Fruit fly (Drosophila melanogaster): ENCODE measurements around the gene CG1998.

Gene CG1998

DNA sequence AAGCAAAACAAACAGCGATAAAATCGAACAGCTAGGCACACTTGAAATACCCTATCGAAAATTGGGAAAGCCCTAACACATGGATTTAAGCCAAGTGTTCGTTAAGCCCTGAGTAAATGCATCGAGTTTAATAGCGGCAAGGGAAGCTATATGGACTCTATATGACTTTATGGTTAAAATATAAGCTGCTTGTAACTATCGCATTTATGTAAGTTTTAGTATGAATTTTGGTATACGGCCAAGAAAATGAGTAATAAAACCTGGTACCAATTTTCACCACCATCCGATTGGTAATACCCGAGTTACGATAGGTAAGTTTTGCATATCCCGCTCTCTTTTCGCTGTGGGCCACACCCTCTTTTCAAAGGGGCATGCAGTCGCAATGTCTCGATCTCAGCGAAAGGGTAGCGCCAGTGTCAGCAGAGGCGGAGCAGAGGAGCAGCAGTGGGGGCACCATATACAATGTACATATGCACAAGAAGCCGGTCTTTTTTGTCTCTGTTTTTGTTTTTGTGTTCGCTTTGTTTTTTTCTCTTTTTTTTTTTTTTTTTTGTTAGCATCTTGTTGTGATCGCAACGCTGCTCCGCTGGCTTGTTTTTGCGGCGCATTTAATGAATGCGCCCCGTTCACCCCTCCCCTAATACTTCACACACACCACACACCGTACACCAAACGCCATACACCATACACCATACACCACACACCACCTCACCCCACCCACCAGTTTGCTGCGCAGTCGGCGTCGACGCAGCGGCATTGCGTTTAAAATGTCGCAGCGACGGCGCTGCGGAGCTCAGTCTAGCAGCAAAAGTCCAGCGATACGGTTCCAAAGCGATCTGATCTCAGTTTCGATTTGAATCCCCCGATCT lies 8.7 kb downstream of the CG1998 start, which contains the start of gene GstT4:
TSS of gene GstT4 (plus strand) at position 788 of the 869 bp plus-strand sequence.
- peak; percentile 51 for TF ChIP-seq CG14711 (tag; optimal IDR thresholded peaks at IDR 0.05)
- TF ChIP-seq cnc (optimal IDR thresholded peaks at IDR 0.05), result no peak
- peak; percentile 26 for TF ChIP-seq Crg-1 (GFP tag; optimal IDR thresholded peaks at IDR 0.05)
- TF ChIP-seq tj (GFP tag; optimal IDR thresholded peaks at IDR 0.05), result peak; percentile 36
- peak; percentile 20 for TF ChIP-seq Clk (GFP tag; optimal IDR thresholded peaks at IDR 0.05)
- TF ChIP-seq CG33017 (tag; optimal IDR thresholded peaks at IDR 0.05), result peak; percentile 24
- no peak for TF ChIP-seq pad (GFP tag; optimal IDR thresholded peaks at IDR 0.05)
- TF ChIP-seq Hr96 (GFP tag; optimal IDR thresholded peaks at IDR 0.05), result peak; percentile 85
- peak; percentile 67 for TF ChIP-seq ovo (GFP tag; optimal IDR thresholded peaks at IDR 0.05)
- peak; percentile 90 for TF ChIP-seq cic (GFP tag; optimal IDR thresholded peaks at IDR 0.05)
- TF ChIP-seq Mnt (GFP tag; optimal IDR thresholded peaks at IDR 0.05), result peak; percentile 70
- peak; percentile 47 for TF ChIP-seq CG5204 (GFP tag; optimal IDR thresholded peaks at IDR 0.05)
- no peak for TF ChIP-seq kay (GFP tag; ENCODE audit: borderline replicate concordance)
- peak; percentile 40 for TF ChIP-seq CG1620 (GFP tag; optimal IDR thresholded peaks at IDR 0.05)
- peak; percentile 37 for TF ChIP-seq toe (GFP tag; optimal IDR thresholded peaks at IDR 0.05)
- peak; percentile 7 for TF ChIP-seq CG7045 (GFP tag; optimal IDR thresholded peaks at IDR 0.05)
- TF ChIP-seq CG11617 (GFP tag; optimal IDR thresholded peaks at IDR 0.05), result peak; percentile 43
- peak; percentile 68 for TF ChIP-seq CG12768 (GFP tag; optimal IDR thresholded peaks at IDR 0.05)
- TF ChIP-seq CG7101 (tag; optimal IDR thresholded peaks at IDR 0.05), result peak; percentile 40
- TF ChIP-seq bab1 (GFP tag; optimal IDR thresholded peaks at IDR 0.05), result peak; percentile 24

DNA sequence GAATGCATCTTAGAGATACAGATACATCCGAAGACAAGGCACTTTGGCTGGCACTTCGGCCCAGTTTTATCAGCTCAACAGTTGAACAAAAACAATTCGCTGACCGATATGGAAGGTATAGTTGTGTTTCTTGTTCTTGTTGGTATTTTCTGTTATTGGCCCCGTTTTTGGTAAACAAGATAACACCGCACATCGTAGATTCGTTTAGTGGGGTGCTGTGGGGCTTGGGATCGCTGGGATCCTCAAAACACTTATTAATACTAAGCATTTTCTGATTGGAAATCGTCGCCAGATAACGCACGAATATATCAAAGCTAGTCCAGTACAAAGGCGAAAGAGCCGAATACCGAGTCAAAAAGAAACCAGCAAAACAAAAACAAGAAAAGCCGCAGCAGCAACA lies 9.3 kb downstream of the CG1998 start:
- TF ChIP-seq cic (GFP tag; optimal IDR thresholded peaks at IDR 0.05) (peak; percentile 68), Mnt (GFP tag; optimal IDR thresholded peaks at IDR 0.05) (peak; percentile 15), CG14711 (tag; optimal IDR thresholded peaks at IDR 0.05) (peak; percentile 11), CG12768 (GFP tag; optimal IDR thresholded peaks at IDR 0.05) (peak; percentile 43), CG1620 (GFP tag; optimal IDR thresholded peaks at IDR 0.05) (no peak)

DNA sequence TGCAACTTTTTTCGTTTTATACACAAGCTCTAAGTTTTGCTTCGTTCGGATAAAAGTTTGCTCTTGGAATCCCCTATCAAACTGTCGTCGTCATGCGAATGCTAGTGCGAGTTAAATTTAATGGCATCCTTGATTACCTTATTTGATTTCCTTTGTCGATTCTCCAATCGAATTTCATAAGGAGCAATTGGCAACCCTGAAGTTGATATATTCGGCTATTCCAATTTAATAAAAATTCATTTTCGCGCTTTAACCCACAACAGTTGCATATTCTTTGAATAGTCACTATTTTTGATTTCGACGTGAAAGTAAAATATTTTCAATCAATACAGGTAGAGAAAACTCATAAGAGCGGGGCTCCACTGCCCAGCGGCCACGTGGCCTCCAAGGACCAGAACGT lies 10.1 kb downstream of the CG1998 start, which contains the start of gene CG12725:
TSS of gene CG12725 (minus strand) at position 101 of the 400 bp plus-strand sequence.
- TF ChIP-seq Mnt (GFP tag; optimal IDR thresholded peaks at IDR 0.05) (no peak), Hr96 (GFP tag; optimal IDR thresholded peaks at IDR 0.05) (no peak), CG14711 (tag; optimal IDR thresholded peaks at IDR 0.05) (no peak), CG5204 (GFP tag; optimal IDR thresholded peaks at IDR 0.05) (no peak), Clk (GFP tag; optimal IDR thresholded peaks at IDR 0.05) (no peak), toe (GFP tag; optimal IDR thresholded peaks at IDR 0.05) (no peak), cic (GFP tag; optimal IDR thresholded peaks at IDR 0.05) (no peak), cnc (optimal IDR thresholded peaks at IDR 0.05) (no peak), bab1 (GFP tag; optimal IDR thresholded peaks at IDR 0.05) (no peak), CG1620 (GFP tag; optimal IDR thresholded peaks at IDR 0.05) (no peak), tj (GFP tag; optimal IDR thresholded peaks at IDR 0.05) (no peak)

DNA sequence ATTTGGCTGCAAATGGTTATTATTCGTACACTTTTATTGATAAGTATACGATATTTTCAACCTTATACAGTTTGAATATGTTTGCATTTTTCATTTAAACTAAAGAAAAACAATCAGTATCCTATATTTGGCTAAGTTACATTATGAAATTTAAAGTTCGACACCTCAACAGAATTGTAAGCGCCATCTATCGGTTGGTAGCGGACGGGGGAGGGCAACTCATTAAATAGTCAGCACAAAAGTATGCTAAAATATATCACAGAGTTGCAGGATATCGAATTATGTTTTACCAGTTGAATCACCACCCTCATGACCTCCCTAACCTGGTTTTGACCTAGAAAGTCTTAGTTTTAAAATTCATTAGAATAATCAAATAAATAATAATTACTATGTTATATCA lies 11.6 kb downstream of the CG1998 start:
- peak; percentile 2 for TF ChIP-seq Hr96 (GFP tag; optimal IDR thresholded peaks at IDR 0.05)
- TF ChIP-seq bab1 (GFP tag; optimal IDR thresholded peaks at IDR 0.05), result peak; percentile 63
- TF ChIP-seq CG7045 (GFP tag; optimal IDR thresholded peaks at IDR 0.05), result no peak

DNA sequence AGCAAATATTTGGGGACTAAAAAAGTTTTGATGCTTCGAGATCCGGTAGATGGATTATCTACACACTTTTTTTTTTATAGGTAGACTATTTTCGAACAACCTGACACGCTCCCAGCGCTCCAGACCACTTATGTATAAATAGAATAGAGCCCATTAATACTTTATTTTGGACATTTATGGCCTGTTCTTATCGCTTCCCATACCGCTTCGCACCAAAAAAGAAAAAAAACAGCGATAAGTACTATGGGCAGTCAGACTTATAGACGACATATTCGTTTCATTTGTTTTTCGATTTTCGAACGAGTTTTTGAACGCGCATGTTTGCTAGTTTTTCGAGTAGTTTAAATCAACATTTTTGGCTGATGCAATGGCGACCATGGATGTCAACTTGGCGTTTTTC lies 15.3 kb downstream of the CG1998 start:
- TF ChIP-seq CG12768 (GFP tag; optimal IDR thresholded peaks at IDR 0.05), result no peak
- TF ChIP-seq CG7101 (tag; optimal IDR thresholded peaks at IDR 0.05), result no peak
- no peak for TF ChIP-seq kay (GFP tag; ENCODE audit: borderline replicate concordance)
- TF ChIP-seq Mnt (GFP tag; optimal IDR thresholded peaks at IDR 0.05), result no peak
- no peak for TF ChIP-seq cic (GFP tag; optimal IDR thresholded peaks at IDR 0.05)
- no peak for TF ChIP-seq pad (GFP tag; optimal IDR thresholded peaks at IDR 0.05)

DNA sequence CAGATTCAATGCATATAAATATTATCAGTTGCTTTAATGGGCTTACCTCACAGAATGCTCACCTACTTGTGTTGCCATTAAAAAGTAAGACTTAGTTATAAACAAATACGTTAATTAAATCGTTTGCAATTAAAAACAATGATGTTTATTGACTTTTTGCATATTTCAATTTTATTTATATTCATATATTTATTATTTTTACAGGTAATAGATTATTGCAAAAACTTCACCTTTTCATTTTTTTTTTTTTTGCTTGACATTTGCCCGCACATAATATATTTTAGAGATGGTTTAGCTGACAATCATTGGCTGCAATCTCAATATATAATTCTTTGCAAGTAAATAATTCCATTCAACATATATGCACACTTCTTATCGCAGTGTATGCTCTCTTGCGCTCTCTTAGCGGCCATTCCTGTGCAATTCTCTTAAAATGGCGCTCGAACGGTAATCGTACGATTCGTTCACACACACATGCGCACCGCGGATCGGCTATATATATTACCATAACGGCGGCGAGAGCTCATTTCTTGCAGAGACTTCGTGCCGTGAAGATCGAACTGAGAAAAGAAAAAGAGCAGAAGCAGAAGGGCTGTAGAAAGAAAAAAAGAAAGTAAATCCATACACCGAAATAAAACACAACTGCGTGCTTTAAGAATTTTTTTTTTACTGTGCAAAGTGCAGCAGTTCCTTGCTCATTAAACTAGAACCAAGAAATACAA lies 16.3 kb downstream of the CG1998 start, which contains the start of gene Bcat:
TSS of gene Bcat (plus strand) at position 522 of the 722 bp plus-strand sequence.
- TF ChIP-seq CG5204 (GFP tag; optimal IDR thresholded peaks at IDR 0.05) (peak; percentile 15), ovo (GFP tag; optimal IDR thresholded peaks at IDR 0.05) (peak; percentile 36), Mnt (GFP tag; optimal IDR thresholded peaks at IDR 0.05) (peak; percentile 81), cnc (optimal IDR thresholded peaks at IDR 0.05) (no peak), kay (GFP tag; ENCODE audit: borderline replicate concordance) (peak; percentile 11), toe (GFP tag; optimal IDR thresholded peaks at IDR 0.05) (no peak), CG33017 (tag; optimal IDR thresholded peaks at IDR 0.05) (no peak), pad (GFP tag; optimal IDR thresholded peaks at IDR 0.05) (peak; percentile 40), cic (GFP tag; optimal IDR thresholded peaks at IDR 0.05) (no peak), CG12768 (GFP tag; optimal IDR thresholded peaks at IDR 0.05) (no peak), CG1620 (GFP tag; optimal IDR thresholded peaks at IDR 0.05) (peak; percentile 24), Hr96 (GFP tag; optimal IDR thresholded peaks at IDR 0.05) (peak; percentile 51), Crg-1 (GFP tag; optimal IDR thresholded peaks at IDR 0.05) (no peak), CG11617 (GFP tag; optimal IDR thresholded peaks at IDR 0.05) (peak; percentile 76), CG7045 (GFP tag; optimal IDR thresholded peaks at IDR 0.05) (no peak), bab1 (GFP tag; optimal IDR thresholded peaks at IDR 0.05) (peak; percentile 75), tj (GFP tag; optimal IDR thresholded peaks at IDR 0.05) (peak; percentile 6), CG7101 (tag; optimal IDR thresholded peaks at IDR 0.05) (peak; percentile 51), Clk (GFP tag; optimal IDR thresholded peaks at IDR 0.05) (no peak), CG14711 (tag; optimal IDR thresholded peaks at IDR 0.05) (peak; percentile 58)
